Fruit fly (Drosophila melanogaster) whole organism, adult: ENCODE results near the gene toc.

Experiments
- CG11617 ChIP-seq: fragments of 200-800 bp; sonication (Bioruptor generic); optimal IDR thresholded peaks from 2 replicates; lab custom pipeline; 2017; ENCODE audit warnings: mild to moderate bottlenecking, missing biosample characterization, missing genetic modification reagents, missing genetic modification characterization
- CG12768 ChIP-seq: fragments of 200-800 bp; sonication (Bioruptor generic); optimal IDR thresholded peaks from 2 replicates; lab custom pipeline; 2017; ENCODE audit warnings: missing biosample characterization, missing genetic modification characterization, mild to moderate bottlenecking, moderate library complexity, missing genetic modification reagents
- CG14711 ChIP-seq: fragments of 200-800 bp; sonication (Bioruptor generic); optimal IDR thresholded peaks from 2 replicates; lab custom pipeline; 2018; ENCODE audit warnings: missing biosample characterization, mild to moderate bottlenecking, missing genetic modification characterization, moderate library complexity
- CG1620 ChIP-seq: fragments of 200-800 bp; sonication (Bioruptor generic); optimal IDR thresholded peaks from 2 replicates; lab custom pipeline; 2016; ENCODE audit warnings: missing biosample characterization, missing genetic modification characterization
- CG33017 ChIP-seq: fragments of 200-800 bp; sonication (Bioruptor generic); optimal IDR thresholded peaks from 2 replicates; lab custom pipeline; 2018; ENCODE audit warnings: missing biosample characterization, mild to moderate bottlenecking, missing genetic modification characterization, moderate library complexity
- CG5204 ChIP-seq: fragments of 200-800 bp; sonication (Bioruptor generic); optimal IDR thresholded peaks from 2 replicates; lab custom pipeline; 2016; ENCODE audit warnings: missing biosample characterization, missing genetic modification characterization
- CG7045 ChIP-seq: fragments of 200-800 bp; sonication (Bioruptor generic); optimal IDR thresholded peaks from 2 replicates; lab custom pipeline; 2017; ENCODE audit warnings: missing biosample characterization, mild to moderate bottlenecking, missing genetic modification characterization
- CG7101 ChIP-seq: fragments of 200-800 bp; sonication (Bioruptor generic); optimal IDR thresholded peaks from 2 replicates; lab custom pipeline; 2018; ENCODE audit warnings: missing biosample characterization, mild to moderate bottlenecking, missing genetic modification characterization, moderate library complexity
- Clk ChIP-seq: fragments of 200-800 bp; sonication (Bioruptor generic); optimal IDR thresholded peaks from 2 replicates; lab custom pipeline; 2017; ENCODE audit warnings: missing biosample characterization, missing genetic modification characterization
- Crg-1 ChIP-seq: fragments of 200-800 bp; sonication (Bioruptor generic); optimal IDR thresholded peaks from 2 replicates; lab custom pipeline; 2016; ENCODE audit warnings: missing biosample characterization, missing genetic modification characterization
- Hr96 ChIP-seq: fragments of 200-800 bp; sonication (Bioruptor generic); optimal IDR thresholded peaks from 2 replicates; lab custom pipeline; 2016; ENCODE audit warnings: missing biosample characterization, missing genetic modification characterization
- Mnt ChIP-seq: fragments of 200-800 bp; sonication (Bioruptor generic); optimal IDR thresholded peaks from 2 replicates; lab custom pipeline; 2016; ENCODE audit warnings: missing biosample characterization, mild to moderate bottlenecking, missing genetic modification characterization
- bab1 ChIP-seq: fragments of 200-800 bp; sonication (Bioruptor generic); optimal IDR thresholded peaks from 3 replicates; lab custom pipeline; 2019; ENCODE audit warnings: missing biosample characterization, mild to moderate bottlenecking, missing genetic modification characterization, moderate library complexity
- cic ChIP-seq: fragments of 200-800 bp; sonication (Bioruptor generic); optimal IDR thresholded peaks from 2 replicates; lab custom pipeline; 2017; ENCODE audit warnings: missing biosample characterization, mild to moderate bottlenecking, missing genetic modification characterization, moderate library complexity
- cnc ChIP-seq, 2 experiments: fragments of >200 bp; optimal IDR thresholded peaks; 2 replicates each; lab custom pipeline; 2017
- kay ChIP-seq: fragments of 200-800 bp; sonication (Bioruptor generic); peaks from one replicate; lab custom pipeline; 2016; ENCODE audit warnings: missing biosample characterization, missing genetic modification characterization, borderline replicate concordance
- ovo ChIP-seq: fragments of 200-800 bp; sonication (Bioruptor generic); optimal IDR thresholded peaks from 2 replicates; lab custom pipeline; 2016; ENCODE audit warnings: missing biosample characterization, missing genetic modification characterization
- pad ChIP-seq: fragments of 200-800 bp; sonication (Bioruptor generic); optimal IDR thresholded peaks from 3 replicates; lab custom pipeline; 2017; ENCODE audit warnings: missing biosample characterization, missing genetic modification characterization, mild to moderate bottlenecking, moderate library complexity, missing genetic modification reagents
- tj ChIP-seq: fragments of 200-800 bp; sonication (Bioruptor generic); optimal IDR thresholded peaks from 3 replicates; lab custom pipeline; 2017; ENCODE audit warnings: missing biosample characterization, mild to moderate bottlenecking, missing genetic modification characterization, moderate library complexity
- toe ChIP-seq: fragments of 200-800 bp; sonication (Bioruptor generic); optimal IDR thresholded peaks from 2 replicates; lab custom pipeline; 2016; ENCODE audit warnings: missing biosample characterization, missing genetic modification characterization

toc gene

DNA sequence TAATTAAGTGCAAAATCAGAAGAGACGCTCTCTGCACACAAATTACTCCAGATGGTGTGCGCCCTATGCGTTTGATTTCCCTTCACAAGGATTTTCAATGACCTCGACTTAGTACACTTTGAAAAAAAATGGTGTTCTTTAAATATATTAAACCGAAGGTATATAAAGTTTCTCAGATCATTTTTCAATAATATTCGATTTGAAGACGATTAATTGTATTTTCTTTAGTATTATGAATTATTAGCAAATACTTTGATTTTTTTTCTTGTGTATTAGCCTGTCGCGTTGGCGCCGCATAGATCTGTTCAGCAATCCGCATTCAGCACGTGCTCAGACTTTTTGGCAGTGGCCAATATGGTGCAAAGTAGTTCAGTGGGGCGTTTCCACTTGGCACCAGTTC, 16.8 kb downstream of the toc start:
- TF ChIP-seq CG7045 (no peak), Crg-1 (no peak), CG7101 (no peak), pad (GFP tag; lab: Kevin White, UChicago) (no peak), CG33017 (tag; lab: Kevin White, UChicago) (no peak), Mnt (no peak)

DNA sequence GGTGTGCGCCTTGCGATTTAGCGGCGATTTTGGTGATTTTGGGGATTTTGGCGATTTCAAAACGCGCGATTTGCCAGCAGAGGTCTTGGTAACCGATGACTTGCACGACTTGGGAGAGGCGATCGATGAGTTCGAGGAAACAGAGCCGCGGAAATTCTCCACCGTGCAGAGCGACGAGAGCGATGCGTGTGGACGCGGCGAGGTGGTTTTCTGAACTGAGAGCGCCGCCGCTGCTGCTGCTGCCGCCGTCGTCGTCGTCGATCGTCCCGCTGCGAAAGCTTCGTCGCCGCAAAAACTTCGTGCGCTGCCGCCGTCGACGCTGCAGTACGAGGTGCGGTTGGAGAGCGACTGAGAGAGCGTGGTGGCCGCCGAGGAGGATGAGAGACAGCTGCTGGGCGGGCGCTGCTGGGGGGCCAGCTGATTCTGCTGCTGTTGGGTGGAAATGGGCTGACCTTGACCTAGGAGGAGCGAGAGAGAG, 20.0 kb downstream of the toc start:
- TF ChIP-seq tj (GFP tag; lab: Kevin White, UChicago) (peak; percentile 21), cnc (optimal IDR thresholded peaks at IDR 0.05; lab: Kevin White, UChicago) (peak in 1 of 2 experiments; percentile 18), Crg-1 (no peak)

DNA sequence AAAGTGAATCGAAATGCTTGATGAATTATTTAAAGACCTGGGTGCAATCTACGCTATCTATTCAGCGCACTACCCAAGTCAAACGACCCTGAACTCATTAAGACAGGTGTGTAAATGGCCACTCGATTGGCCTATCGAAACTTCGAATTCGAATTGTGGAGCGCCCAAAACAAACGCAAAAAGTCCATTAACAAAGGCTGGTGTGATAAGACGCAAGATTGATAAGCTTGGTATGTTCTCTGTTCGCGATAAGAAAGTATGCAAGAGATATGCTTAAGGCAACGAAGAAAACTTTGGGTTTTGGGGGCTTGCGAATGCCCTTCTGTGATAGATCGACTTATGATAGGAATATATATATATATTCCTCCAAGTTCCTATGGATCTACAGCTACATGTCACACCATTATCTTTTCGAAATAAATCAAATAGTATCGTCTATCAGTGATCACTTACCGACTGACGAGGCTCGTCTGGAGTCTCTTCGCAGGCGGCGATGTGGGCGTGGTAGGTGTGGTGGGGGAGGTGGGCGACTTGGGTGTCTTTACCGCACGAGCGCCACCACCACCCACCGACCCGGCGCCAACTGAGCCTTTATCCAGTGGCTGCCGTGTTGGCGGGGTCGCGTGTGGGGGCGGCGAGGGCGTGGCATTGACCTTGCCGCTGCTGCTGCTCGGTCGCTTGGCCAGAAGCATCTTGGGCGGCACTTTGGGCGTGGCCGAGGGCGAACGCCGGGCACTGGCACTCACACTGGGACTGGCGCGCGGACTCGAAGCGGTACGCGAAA, 20.8 kb downstream of the toc start:
- TF ChIP-seq CG14711 (tag; lab: Kevin White, UChicago) (no peak), CG12768 (GFP tag; lab: Kevin White, UChicago) (no peak), CG11617 (GFP tag; lab: Kevin White, UChicago) (no peak), Mnt (no peak), pad (GFP tag; lab: Kevin White, UChicago) (no peak), Hr96 (GFP tag; lab: Kevin White, UChicago) (no peak), CG33017 (tag; lab: Kevin White, UChicago) (no peak), ovo (GFP tag; lab: Kevin White, UChicago) (no peak), toe (no peak), cnc (optimal IDR thresholded peaks at IDR 0.05; lab: Kevin White, UChicago) (no peak), CG7101 (no peak), bab1 (GFP tag; lab: Kevin White, UChicago) (no peak), Clk (GFP tag; lab: Kevin White, UChicago) (no peak)

DNA sequence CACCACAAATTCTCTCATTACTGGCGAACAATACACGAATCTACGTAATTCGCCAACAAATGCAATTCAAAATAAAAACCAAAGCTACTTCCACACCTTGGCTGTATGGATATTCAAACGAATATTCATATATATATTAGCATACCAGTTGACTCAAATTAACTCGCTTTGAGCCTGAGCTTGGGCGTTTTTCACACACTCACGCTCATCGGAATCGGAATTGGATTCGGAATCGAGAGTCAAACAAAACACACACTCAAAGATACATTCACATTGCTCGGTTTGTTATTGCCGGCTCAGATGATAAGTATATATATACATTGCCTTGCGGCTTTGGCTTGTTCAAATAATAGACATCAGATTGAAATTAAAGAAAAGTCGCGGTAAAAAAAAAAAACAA, 22.4 kb downstream of the toc start:
- TF ChIP-seq CG7101 (no peak), cic (no peak), Crg-1 (no peak), CG11617 (GFP tag; lab: Kevin White, UChicago) (no peak), CG5204 (GFP tag; lab: Kevin White, UChicago) (no peak), Mnt (no peak), CG33017 (tag; lab: Kevin White, UChicago) (no peak), Hr96 (GFP tag; lab: Kevin White, UChicago) (no peak), CG1620 (GFP tag; lab: Kevin White, UChicago) (no peak), tj (GFP tag; lab: Kevin White, UChicago) (no peak), kay (GFP tag; lab: Kevin White, UChicago) (no peak), cnc (optimal IDR thresholded peaks at IDR 0.05; lab: Kevin White, UChicago) (no peak), CG12768 (GFP tag; lab: Kevin White, UChicago) (no peak), Clk (GFP tag; lab: Kevin White, UChicago) (no peak), CG7045 (no peak), toe (no peak), pad (GFP tag; lab: Kevin White, UChicago) (no peak), ovo (GFP tag; lab: Kevin White, UChicago) (no peak), CG14711 (tag; lab: Kevin White, UChicago) (no peak), bab1 (GFP tag; lab: Kevin White, UChicago) (no peak)

DNA sequence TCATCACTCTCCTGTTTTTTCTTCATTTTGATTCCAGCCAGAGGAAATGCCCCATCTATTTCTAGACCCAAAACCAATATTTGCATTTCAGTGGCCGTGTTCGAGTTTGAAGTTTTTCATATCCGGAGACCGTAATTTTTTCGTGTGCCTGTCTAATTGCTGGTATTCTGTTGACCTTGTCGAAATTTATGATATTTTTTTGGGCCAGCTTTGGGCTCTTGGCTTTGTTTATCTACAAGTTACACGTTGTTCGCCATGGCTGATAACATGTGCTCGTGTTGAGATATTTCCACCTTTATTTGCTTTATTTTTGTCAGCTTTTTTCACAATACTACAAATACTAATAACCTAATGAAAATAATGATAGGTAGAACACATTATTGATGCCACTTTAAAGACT, 22.8 kb downstream of the toc start:
- TF ChIP-seq toe (no peak), CG7045 (no peak), CG11617 (GFP tag; lab: Kevin White, UChicago) (no peak), cnc (optimal IDR thresholded peaks at IDR 0.05; lab: Kevin White, UChicago) (no peak), CG14711 (tag; lab: Kevin White, UChicago) (no peak), Crg-1 (no peak), CG5204 (GFP tag; lab: Kevin White, UChicago) (no peak), cic (no peak), Clk (GFP tag; lab: Kevin White, UChicago) (no peak), tj (GFP tag; lab: Kevin White, UChicago) (no peak), Mnt (no peak), bab1 (GFP tag; lab: Kevin White, UChicago) (no peak), CG7101 (no peak), pad (GFP tag; lab: Kevin White, UChicago) (no peak), CG12768 (GFP tag; lab: Kevin White, UChicago) (no peak)

DNA sequence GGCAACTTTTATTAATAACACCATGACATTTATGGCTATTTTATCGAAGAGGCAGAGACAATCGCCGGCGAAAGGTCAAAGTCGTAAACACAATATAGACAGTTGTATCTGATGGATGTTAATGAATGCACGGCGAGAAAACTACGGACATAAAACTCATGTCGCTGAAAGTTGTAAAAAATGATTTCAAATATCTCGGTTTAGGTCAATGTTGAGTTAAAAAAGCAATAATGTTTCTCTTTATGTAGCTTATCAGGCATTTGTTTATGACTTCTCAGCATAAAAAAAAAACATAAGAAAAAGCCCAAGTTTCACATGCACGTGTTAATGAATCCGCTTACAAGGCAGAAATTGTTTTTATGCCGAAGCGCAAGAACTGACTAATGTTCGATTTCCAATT, 23.3 kb downstream of the toc start:
- TF ChIP-seq CG1620 (GFP tag; lab: Kevin White, UChicago) = no peak
- TF ChIP-seq CG5204 (GFP tag; lab: Kevin White, UChicago) = no peak
- TF ChIP-seq tj (GFP tag; lab: Kevin White, UChicago) = peak; percentile 61
- no peak for TF ChIP-seq kay (GFP tag; lab: Kevin White, UChicago)
- no peak for TF ChIP-seq pad (GFP tag; lab: Kevin White, UChicago)
- TF ChIP-seq Mnt = no peak

DNA sequence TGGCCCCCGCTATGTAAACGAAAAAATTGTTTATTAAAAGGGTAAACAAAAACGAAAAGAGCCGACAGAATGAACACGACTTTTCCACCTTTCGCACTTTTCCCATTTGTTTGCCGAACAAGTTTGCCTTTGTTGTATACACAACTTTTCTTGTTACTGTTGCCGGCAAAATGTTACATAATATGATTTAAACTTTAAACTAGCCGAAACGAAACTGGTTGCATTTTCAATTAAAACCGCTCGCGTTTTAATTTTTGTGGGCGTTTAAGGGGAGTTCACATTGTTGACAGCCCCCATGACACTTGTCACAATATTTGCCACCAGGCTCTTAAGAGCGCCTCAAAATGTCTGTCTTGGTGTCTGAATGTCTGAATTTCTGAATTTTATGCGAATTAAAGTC, 23.8 kb downstream of the toc start:
- TF ChIP-seq CG11617 (GFP tag; lab: Kevin White, UChicago) (no peak), cic (no peak)
